Worm (Caenorhabditis elegans) whole organism, dauer: ENCODE data around the gene tif-1A.

Experiments
- unc-62 ChIP-seq: sonication (generic microtip); optimal IDR thresholded peaks from 2 replicates; lab custom pipeline; 2017; ENCODE audit warnings: missing biosample characterization, missing genetic modification reagents, missing genetic modification characterization

tif-1A gene

ce11 chrIII:3974503-3974902 is 29.4 kb downstream of the tif-1A start:
- TF ChIP-seq unc-62 (GFP tag; lab: Kevin White, UChicago) = no peak

DNA sequence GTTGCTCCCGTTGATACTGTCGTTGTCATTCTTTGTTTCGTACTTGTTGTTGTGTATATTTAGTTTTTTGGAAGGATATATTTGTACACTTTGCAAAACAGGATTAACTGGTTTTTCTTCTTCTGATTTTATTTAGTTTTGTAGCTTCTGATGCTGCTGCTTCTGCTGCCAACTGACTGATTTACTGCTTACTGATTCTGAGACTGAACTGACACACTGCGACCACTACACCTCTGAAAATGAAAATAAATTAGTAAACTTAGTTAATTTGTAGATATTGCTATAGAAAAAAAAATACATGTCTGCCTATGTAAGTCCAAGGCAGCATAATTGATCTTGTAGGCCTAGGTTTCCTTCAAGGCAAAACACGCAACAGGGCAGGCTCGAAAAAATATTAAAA is 31.2 kb downstream of the tif-1A start, which contains the start of gene R10E9.4:
TSS of gene R10E9.4 (minus strand) at position 101 of the 400 bp plus-strand sequence.
- no peak for TF ChIP-seq unc-62 (GFP tag; lab: Kevin White, UChicago)

- TF ChIP-seq unc-62 (GFP tag; lab: Kevin White, UChicago) = no peak
Measured at ce11 chrIII:3970395-3970794, 33.5 kb downstream of the tif-1A start.

DNA sequence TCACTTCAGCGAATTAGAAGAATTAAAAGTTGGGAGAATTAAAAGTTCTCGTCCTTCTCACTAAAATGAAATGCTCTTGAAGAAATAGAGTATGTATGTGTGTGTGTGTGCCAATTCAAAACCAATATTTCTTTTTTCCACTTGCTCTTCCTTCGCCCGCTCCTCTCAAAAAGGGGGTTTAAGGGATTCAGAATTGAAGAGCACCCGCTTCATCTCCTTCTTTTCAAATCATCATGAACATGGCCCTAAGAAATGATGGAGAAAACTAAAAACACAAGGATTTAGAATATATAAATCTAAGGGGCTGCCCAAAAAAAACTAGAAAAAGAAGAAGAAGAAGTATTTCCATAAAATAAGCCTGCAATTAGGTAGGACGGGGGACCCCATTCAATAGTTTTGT is 34.8 kb downstream of the tif-1A start:
- TF ChIP-seq unc-62 (GFP tag; lab: Kevin White, UChicago) = no peak

ce11 chrIII:3966143-3966542 is 37.8 kb downstream of the tif-1A start:
- no peak for TF ChIP-seq unc-62 (GFP tag; lab: Kevin White, UChicago)

ce11 chrIII:3964237-3964636 is 39.7 kb downstream of the tif-1A start, which contains the start of gene R10E9.2:
Gene R10E9.2 (minus strand): TSS chrIII:3964337.
- TF ChIP-seq unc-62 (GFP tag; lab: Kevin White, UChicago) = no peak

DNA sequence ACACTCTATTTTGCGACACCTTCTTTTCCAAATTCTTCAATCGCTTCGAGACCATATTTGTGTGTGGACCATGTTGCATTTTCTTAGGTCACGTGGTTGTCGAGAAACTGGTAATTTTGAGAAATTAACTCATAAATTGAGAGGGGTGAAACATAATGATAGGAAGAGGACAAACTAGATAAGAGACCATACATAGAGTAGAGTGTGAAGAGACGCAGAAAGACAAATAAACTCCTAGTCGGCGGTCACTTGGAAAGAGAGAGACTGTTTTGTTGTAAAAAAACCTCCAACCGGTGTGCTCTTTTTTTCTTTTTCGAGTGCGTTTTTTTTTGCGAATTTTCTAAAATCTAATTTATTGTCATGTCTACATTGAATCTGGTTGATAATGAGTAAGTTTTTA is 43.9 kb downstream of the tif-1A start, which contains the start of gene R10E9.3:
TSS of gene R10E9.3 (plus strand) at position 235 of the 400 bp plus-strand sequence.
- no peak for TF ChIP-seq unc-62 (GFP tag; lab: Kevin White, UChicago)

ce11 chrIII:3959206-3959605 is 44.7 kb downstream of the tif-1A start:
- no peak for TF ChIP-seq unc-62 (GFP tag; lab: Kevin White, UChicago)

DNA sequence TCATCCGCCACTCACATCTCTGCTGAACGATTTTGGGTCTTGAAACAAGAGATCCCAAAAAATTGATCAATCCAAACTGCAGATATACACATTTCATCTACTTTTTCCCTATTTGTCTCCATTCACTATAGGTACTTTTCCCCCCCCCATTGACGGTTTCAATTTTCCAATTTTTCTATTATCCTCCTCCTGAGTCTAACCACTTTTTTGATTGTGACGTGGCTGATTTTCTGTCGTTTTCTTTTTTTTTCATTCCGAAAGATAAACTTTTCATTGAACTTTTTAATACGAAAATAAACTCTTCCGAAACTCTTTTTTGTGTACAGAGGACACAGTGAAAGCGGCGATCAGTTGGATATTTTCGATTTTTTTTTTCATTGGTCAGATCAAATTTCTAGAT is 46.1 kb downstream of the tif-1A start:
- TF ChIP-seq unc-62 (GFP tag; lab: Kevin White, UChicago) = no peak

- TF ChIP-seq unc-62 (GFP tag; lab: Kevin White, UChicago) = no peak
Measured at ce11 chrIII:3957119-3957739, 46.7 kb downstream of the tif-1A start.

ce11 chrIII:3956293-3956692 is 47.6 kb downstream of the tif-1A start, which contains the start of gene F37A8.5:
Gene F37A8.5 (plus strand): TSS chrIII:3956624.
- no peak for TF ChIP-seq unc-62 (GFP tag; lab: Kevin White, UChicago)

DNA sequence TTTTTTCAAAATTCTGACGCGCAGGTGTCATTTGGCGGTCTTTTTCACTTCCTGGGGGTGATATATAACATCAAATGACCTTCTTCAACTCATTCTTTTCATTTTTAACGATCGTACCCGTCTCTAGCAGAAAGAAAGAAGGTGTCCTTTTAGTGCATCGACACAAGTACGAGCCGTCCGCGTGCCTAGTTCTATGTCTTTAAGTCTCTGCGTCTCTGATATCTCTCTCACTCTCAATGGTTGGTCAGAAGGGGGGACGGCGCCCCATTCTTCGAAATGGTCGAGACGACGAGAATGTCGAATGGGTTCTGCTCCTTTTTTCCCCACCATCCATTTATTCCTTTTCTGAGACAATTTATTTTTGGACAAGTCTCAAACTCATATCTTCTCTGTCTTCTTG is 48.2 kb downstream of the tif-1A start:
- TF ChIP-seq unc-62 (GFP tag; lab: Kevin White, UChicago) = no peak

ce11 chrIII:3954828-3955227 is 49.1 kb downstream of the tif-1A start:
- TF ChIP-seq unc-62 (GFP tag; lab: Kevin White, UChicago) = no peak

- TF ChIP-seq unc-62 (GFP tag; lab: Kevin White, UChicago) = no peak
Measured at ce11 chrIII:3954220-3954619, 49.7 kb downstream of the tif-1A start.

- TF ChIP-seq unc-62 (GFP tag; lab: Kevin White, UChicago) = no peak
Measured at ce11 chrIII:3953235-3953634, 50.7 kb downstream of the tif-1A start.

ce11 chrIII:3952058-3952457 is 51.9 kb downstream of the tif-1A start:
- TF ChIP-seq unc-62 (GFP tag; lab: Kevin White, UChicago) = no peak
